Fruit fly (Drosophila melanogaster) Kc167 (cell line): ENCODE results near the gene CG10336.

Experiments
- Myc ChIP-seq: fragments of >200 bp; optimal IDR thresholded peaks from 2 replicates; lab custom pipeline; 2017; ENCODE audit warnings: missing external identifiers
- Sin3A ChIP-seq: fragments of >200 bp; optimal IDR thresholded peaks from 2 replicates; lab custom pipeline; 2018; ENCODE audit warnings: missing external identifiers
- insv ChIP-seq: fragments of >200 bp; optimal IDR thresholded peaks from 3 replicates; lab custom pipeline; 2018; ENCODE audit warnings: missing external identifiers
- psq ChIP-seq: fragments of >200 bp; optimal IDR thresholded peaks from 2 replicates; lab custom pipeline; 2017; ENCODE audit warnings: missing external identifiers
- ttk ChIP-seq: sonication (Bioruptor generic); optimal IDR thresholded peaks from 2 replicates; lab custom pipeline; 2017; ENCODE audit warnings: missing external identifiers

DNA sequence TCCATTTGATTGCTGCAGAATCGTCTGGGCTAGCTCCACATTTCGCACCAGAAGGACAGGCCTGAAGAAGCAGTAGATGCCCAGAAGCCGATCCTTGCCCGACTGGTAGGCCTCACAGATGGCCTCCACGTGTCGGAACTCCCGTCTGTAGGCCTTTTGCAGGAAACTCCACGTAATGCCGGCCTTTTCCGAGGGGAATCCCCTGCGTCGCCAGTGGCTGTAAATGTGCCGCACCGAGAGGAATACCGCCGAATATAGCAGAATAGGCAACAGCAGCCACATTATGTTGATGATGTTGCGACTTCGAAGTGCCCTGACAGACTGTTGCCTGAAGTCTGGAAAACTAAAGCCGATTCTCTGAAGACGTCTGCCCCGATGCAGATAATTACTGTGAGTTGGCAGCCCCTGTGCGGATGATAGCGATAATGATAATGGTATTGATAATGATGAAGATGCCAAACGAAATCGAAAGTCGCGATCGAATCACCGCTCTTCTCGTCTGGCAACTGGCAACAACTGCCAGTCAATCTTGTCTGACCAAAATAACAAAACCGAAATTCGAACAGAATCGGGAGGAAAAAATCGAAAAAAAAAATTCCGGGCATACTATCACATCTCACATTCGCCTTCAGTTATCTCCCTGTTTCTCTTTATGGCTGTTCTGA, 36.5 kb upstream of the CG10336 start, which contains the start of gene Cyp310a1:
- TF ChIP-seq insv (lab: Kevin White, UChicago) (no peak), psq (lab: Kevin White, UChicago) (no peak), Sin3A (lab: Kevin White, UChicago) (no peak), Myc (lab: Kevin White, UChicago) (no peak), ttk (lab: Kevin White, UChicago) (no peak)
